Worm (Caenorhabditis elegans) whole organism, L1 larva: ENCODE data around the gene srx-114.

Experiments
- C34B4.2 ChIP-seq: sonication (generic microtip); optimal IDR thresholded peaks from 2 replicates; lab custom pipeline; 2017; ENCODE audit warnings: mild to moderate bottlenecking, missing genetic modification characterization, missing compliant biosample characterization
- Y116A8C.19 ChIP-seq: sonication (generic microtip); optimal IDR thresholded peaks from 2 replicates; lab custom pipeline; 2016; ENCODE audit warnings: missing compliant biosample characterization, missing genetic modification characterization, borderline replicate concordance
- aha-1 ChIP-seq: fragments of 150-350 bp; optimal IDR thresholded peaks from 2 replicates; lab custom pipeline; 2014; ENCODE audit warnings: missing biosample characterization, missing genetic modification characterization
- alr-1 ChIP-seq: fragments of 200-800 bp; sonication (Bioruptor generic); optimal IDR thresholded peaks from 2 replicates; lab custom pipeline; 2018; ENCODE audit warnings: borderline replicate concordance, mild to moderate bottlenecking, missing genetic modification characterization, missing compliant biosample characterization
- blmp-1 ChIP-seq: fragments of 150-350 bp; optimal IDR thresholded peaks from 2 replicates; lab custom pipeline; 2014; ENCODE audit warnings: missing biosample characterization, missing genetic modification characterization
- ceh-90 ChIP-seq: sonication (generic microtip); optimal IDR thresholded peaks from 2 replicates; lab custom pipeline; 2016; ENCODE audit warnings: missing genetic modification characterization, missing compliant biosample characterization
- dsc-1 ChIP-seq: sonication (generic microtip); optimal IDR thresholded peaks from 2 replicates; lab custom pipeline; 2016; ENCODE audit warnings: mild to moderate bottlenecking, missing genetic modification characterization, missing compliant biosample characterization
- efl-1 ChIP-seq, 4 experiments: fragments of 150-350 bp; optimal IDR thresholded peaks in 3 of 4; peaks in 1 of 4; 1 replicate in 1 of 4; 2 replicates in 3 of 4; lab custom pipeline; 2014; ENCODE audit warnings: missing biosample characterization in 2 of 4, missing genetic modification characterization in 2 of 4, missing genetic modification reagents in 2 of 4
- elt-3 ChIP-seq, 6 experiments: fragments of 150-350 bp in 1 of 6; sonication (generic microtip); optimal IDR thresholded peaks; 2 replicates each; lab custom pipeline; 2017 to 2018; ENCODE audit warnings: missing biosample characterization in 6 of 6, missing genetic modification characterization in 6 of 6, inconsistent platforms in 1 of 6
- fos-1 ChIP-seq: fragments of 150-350 bp; optimal IDR thresholded peaks from 2 replicates; lab custom pipeline; 2014; ENCODE audit warnings: missing biosample characterization, missing genetic modification characterization
- hlh-4 ChIP-seq: sonication (generic microtip); optimal IDR thresholded peaks from 2 replicates; lab custom pipeline; 2016; ENCODE audit warnings: mild to moderate bottlenecking, missing genetic modification characterization, missing compliant biosample characterization
- hpl-2 ChIP-seq: fragments of 150-350 bp; optimal IDR thresholded peaks from 2 replicates; lab custom pipeline; 2014; ENCODE audit warnings: missing biosample characterization, missing genetic modification reagents, missing genetic modification characterization
- jun-1 ChIP-seq: fragments of 150-350 bp; optimal IDR thresholded peaks from 2 replicates; lab custom pipeline; 2014; ENCODE audit warnings: missing biosample characterization, missing genetic modification reagents, missing genetic modification characterization
- lin-14 ChIP-seq: fragments of 200-800 bp; sonication (Bioruptor generic); optimal IDR thresholded peaks from 2 replicates; lab custom pipeline; 2018; ENCODE audit warnings: mild to moderate bottlenecking, missing genetic modification characterization, moderate library complexity, missing compliant biosample characterization
- lin-15B ChIP-seq: fragments of 150-350 bp; sonication (generic microtip); optimal IDR thresholded peaks from 3 replicates; lab custom pipeline; 2014; ENCODE audit warnings: missing biosample characterization, missing genetic modification characterization
- mdl-1 ChIP-seq, 2 experiments: fragments of 150-350 bp; optimal IDR thresholded peaks; 2 replicates each; lab custom pipeline; 2014 to 2017; ENCODE audit warnings: missing biosample characterization in 2 of 2, missing genetic modification characterization in 2 of 2, inconsistent platforms in 1 of 2
- mep-1 ChIP-seq: fragments of 150-350 bp; optimal IDR thresholded peaks from 2 replicates; lab custom pipeline; 2014; ENCODE audit warnings: missing biosample characterization, missing genetic modification characterization
- nhr-20 ChIP-seq: sonication (generic microtip); optimal IDR thresholded peaks from 2 replicates; lab custom pipeline; 2016; ENCODE audit warnings: mild to moderate bottlenecking, missing genetic modification characterization, missing compliant biosample characterization
- nhr-71 ChIP-seq: sonication (generic microtip); optimal IDR thresholded peaks from 2 replicates; lab custom pipeline; 2016; ENCODE audit warnings: mild to moderate bottlenecking, missing genetic modification characterization, moderate library complexity, missing compliant biosample characterization
- nhr-77 ChIP-seq: fragments of 150-350 bp; optimal IDR thresholded peaks from 2 replicates; lab custom pipeline; 2014; ENCODE audit warnings: missing biosample characterization, missing genetic modification characterization
- nhr-85 ChIP-seq: sonication (generic microtip); peaks from one replicate; lab custom pipeline; 2016; ENCODE audit warnings: missing genetic modification characterization, inconsistent platforms, missing compliant biosample characterization
- nhr-90 ChIP-seq: sonication (generic microtip); optimal IDR thresholded peaks from 2 replicates; lab custom pipeline; 2016; ENCODE audit warnings: mild to moderate bottlenecking, missing genetic modification characterization, missing compliant biosample characterization; ENCODE audit not compliant: poor library complexity
- pax-3 ChIP-seq: fragments of 200-800 bp; sonication (Bioruptor generic); optimal IDR thresholded peaks from 2 replicates; lab custom pipeline; 2018; ENCODE audit warnings: mild to moderate bottlenecking, missing genetic modification characterization, moderate library complexity, missing compliant biosample characterization
- pqm-1 ChIP-seq: sonication (generic microtip); optimal IDR thresholded peaks from 3 replicates; lab custom pipeline; 2017; ENCODE audit warnings: missing biosample characterization, missing genetic modification characterization
- skn-1 ChIP-seq: fragments of 150-350 bp; optimal IDR thresholded peaks from 2 replicates; lab custom pipeline; 2014; ENCODE audit warnings: missing biosample characterization, missing genetic modification characterization
- snu-23 ChIP-seq: sonication (generic microtip); optimal IDR thresholded peaks from 2 replicates; lab custom pipeline; 2016; ENCODE audit warnings: missing genetic modification characterization, missing compliant biosample characterization
- sptf-1 ChIP-seq: fragments of 150-350 bp; optimal IDR thresholded peaks from 2 replicates; lab custom pipeline; 2014; ENCODE audit warnings: missing biosample characterization, missing genetic modification characterization
- swsn-7 ChIP-seq: sonication (generic microtip); optimal IDR thresholded peaks from 2 replicates; lab custom pipeline; 2016; ENCODE audit warnings: missing genetic modification characterization, missing compliant biosample characterization
- tbx-2 ChIP-seq: sonication (generic microtip); optimal IDR thresholded peaks from 2 replicates; lab custom pipeline; 2016; ENCODE audit warnings: missing genetic modification characterization, missing compliant biosample characterization
- unc-130 ChIP-seq: fragments of 150-350 bp; optimal IDR thresholded peaks from 2 replicates; lab custom pipeline; 2017; ENCODE audit warnings: missing biosample characterization, missing genetic modification characterization, inconsistent platforms
- unc-30 ChIP-seq: sonication (generic microtip); optimal IDR thresholded peaks from 2 replicates; lab custom pipeline; 2017; ENCODE audit warnings: missing biosample characterization, missing genetic modification characterization
- xbp-1 ChIP-seq: sonication (generic microtip); optimal IDR thresholded peaks from 2 replicates; lab custom pipeline; 2016; ENCODE audit warnings: missing genetic modification characterization, missing compliant biosample characterization
- ztf-11 ChIP-seq, 2 experiments: sonication (generic microtip); optimal IDR thresholded peaks; 2 replicates each; lab custom pipeline; 2016 to 2017; ENCODE audit warnings: missing genetic modification characterization in 2 of 2, missing biosample characterization in 1 of 2, missing compliant biosample characterization in 1 of 2

srx-114 gene

DNA sequence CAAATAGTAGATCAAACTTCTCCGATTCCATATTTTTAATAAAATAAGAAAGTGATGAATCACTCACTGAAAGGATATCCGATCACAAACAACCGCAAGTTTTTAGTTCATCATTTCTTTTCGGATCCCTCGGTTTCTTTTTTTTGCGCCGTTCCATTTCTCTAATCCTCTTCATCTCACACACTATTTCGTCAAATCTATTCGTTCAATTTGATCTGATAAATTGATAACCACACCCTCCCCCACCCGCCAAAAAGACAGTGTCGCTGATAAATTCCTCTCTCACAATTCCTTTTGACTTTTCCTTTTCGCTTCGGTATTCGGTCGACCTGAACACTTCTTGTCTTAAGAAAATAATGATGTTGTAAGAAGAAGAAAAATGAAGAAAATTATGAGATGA, 26.6 kb upstream of the srx-114 start:
- TF ChIP-seq lin-15B = no peak
- TF ChIP-seq blmp-1 (tag; lab: Kevin White, UChicago) = peak; percentile 90
- peak; percentile 37 for TF ChIP-seq lin-14
- peak in 1 of 6 experiments; percentile 58 for TF ChIP-seq elt-3 (tag; optimal IDR thresholded peaks at IDR 0.05; lab: Kevin White, UChicago)
- no peak for TF ChIP-seq xbp-1 (tag; lab: Kevin White, UChicago)
- no peak for TF ChIP-seq hlh-4 (tag; lab: Kevin White, UChicago)
- peak; percentile 3 for TF ChIP-seq nhr-85 (tag; lab: Kevin White, UChicago)
- TF ChIP-seq hpl-2 = no peak
- TF ChIP-seq, all 84 proteins: peak for 4

- TF ChIP-seq unc-30 (no peak), snu-23 (GFP tag; lab: Kevin White, UChicago) (peak; percentile 11), unc-130 (tag; lab: Kevin White, UChicago) (peak; percentile 4), pax-3 (tag; lab: Kevin White, UChicago) (no peak), lin-15B (no peak), mdl-1 (tag; optimal IDR thresholded peaks at IDR 0.05; lab: Kevin White, UChicago) (no peak), blmp-1 (tag; lab: Kevin White, UChicago) (peak; percentile 99), elt-3 (tag; optimal IDR thresholded peaks at IDR 0.05; lab: Kevin White, UChicago) (peak in 4 of 6 experiments; percentile 11 to 73 (median 32)), skn-1 (tag; lab: Kevin White, UChicago) (no peak), Y116A8C.19 (no peak), efl-1 (optimal IDR thresholded peaks at IDR 0.05; lab: Kevin White, UChicago) (no peak), efl-1 (GFP tag; optimal IDR thresholded peaks at IDR 0.05 in 1 of 2; lab: Kevin White, UChicago) (no peak), ceh-90 (tag; lab: Kevin White, UChicago) (no peak), nhr-85 (tag; lab: Kevin White, UChicago) (no peak), pqm-1 (tag; lab: Kevin White, UChicago) (no peak), nhr-20 (tag; lab: Kevin White, UChicago) (no peak), fos-1 (tag; lab: Kevin White, UChicago) (no peak), lin-14 (peak; percentile 71), nhr-90 (tag; lab: Kevin White, UChicago) (no peak), mep-1 (tag; lab: Kevin White, UChicago) (peak; percentile 5), nhr-71 (tag; lab: Kevin White, UChicago) (peak; percentile 2), ztf-11 (tag; optimal IDR thresholded peaks at IDR 0.05; lab: Kevin White, UChicago) (no peak), sptf-1 (no peak), jun-1 (tag; lab: Kevin White, UChicago) (no peak), C34B4.2 (tag; lab: Kevin White, UChicago) (no peak)
These were observed 25.9 kb upstream of the srx-114 start for ce11 chrII:5458683-5459410.

DNA sequence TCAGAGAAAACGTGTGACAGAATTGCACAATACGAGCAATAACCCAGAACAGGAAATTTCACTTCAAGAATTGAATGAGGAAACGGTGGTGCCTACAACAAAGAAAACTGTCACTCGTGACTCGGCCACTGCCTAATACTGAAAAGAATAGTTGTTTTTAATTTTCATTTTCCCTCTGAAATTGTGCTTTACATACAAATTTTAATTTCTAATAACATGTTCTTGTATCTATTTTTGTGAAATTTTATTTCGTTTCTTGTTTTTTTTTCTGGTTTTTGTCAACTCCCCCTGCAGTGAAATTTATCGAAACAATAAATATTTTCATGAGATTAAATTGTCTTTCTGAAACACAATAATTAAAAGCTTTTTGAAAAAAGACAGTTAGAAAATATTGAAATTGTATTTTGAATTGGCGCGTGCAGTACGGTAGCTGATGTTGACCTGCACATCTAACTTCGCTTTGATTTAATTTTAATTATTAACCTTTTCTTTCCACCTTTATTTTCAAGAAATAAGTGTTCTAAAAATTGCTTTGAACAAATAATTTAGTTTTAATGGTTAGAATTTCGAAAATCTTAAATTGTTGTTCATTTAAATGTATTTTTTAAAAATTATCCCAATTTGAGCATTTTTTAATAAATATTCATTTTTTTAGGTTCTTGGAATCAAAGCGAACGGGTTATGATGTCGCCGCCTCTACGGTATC, 22.8 kb upstream of the srx-114 start, which contains the start of gene daz-1:
Gene daz-1 (plus strand): TSS at position 656 of the 706 bp plus-strand sequence.
- TF ChIP-seq alr-1 (tag; lab: Kevin White, UChicago) (no peak), aha-1 (tag; lab: Kevin White, UChicago) (no peak), lin-14 (no peak)

- TF ChIP-seq nhr-77 (no peak), swsn-7 (tag; lab: Kevin White, UChicago) (no peak), dsc-1 (tag; lab: Kevin White, UChicago) (peak; percentile 56), tbx-2 (no peak)
These were observed 20.6 kb upstream of the srx-114 start, which contains the start of gene dhs-5 for ce11 chrII:5453547-5453946. TSS of gene dhs-5 (plus strand) at chrII:5453847.
